Worm (Caenorhabditis elegans) whole organism, L3 larva: ENCODE measurements around the gene sftb-6.

Experiments
- fkh-10 ChIP-seq: sonication (generic microtip); optimal IDR thresholded peaks from 2 replicates; lab custom pipeline; 2017; ENCODE audit warnings: missing biosample characterization, missing genetic modification reagents, missing genetic modification characterization
- nhr-76 ChIP-seq: fragments of 150-350 bp; sonication (generic microtip); optimal IDR thresholded peaks from 5 replicates; lab custom pipeline; 2014; ENCODE audit warnings: missing biosample characterization, missing genetic modification characterization
- pha-4 ChIP-seq: fragments of 150-350 bp; optimal IDR thresholded peaks from 2 replicates; lab custom pipeline; 2014; ENCODE audit warnings: missing biosample characterization, missing genetic modification reagents, missing genetic modification characterization
- snpc-4 ChIP-seq: fragments of 150-350 bp; optimal IDR thresholded peaks from 2 replicates; lab custom pipeline; 2014; ENCODE audit warnings: missing biosample characterization, missing genetic modification characterization

- TF ChIP-seq pha-4 (tag; lab: Kevin White, UChicago) (no peak), snpc-4 (tag; lab: Kevin White, UChicago) (no peak), nhr-76 (no peak), fkh-10 (GFP tag; lab: Kevin White, UChicago) (no peak)
These were observed 43.0 kb upstream of the sftb-6 start, which contains the start of gene tre-5 for ce11 chrII:55204-55603.
